Worm (Caenorhabditis elegans): ENCODE measurements around the gene F36F12.1.

The F36F12.1 gene

ce11 chrV:2054254-2054653 lies 48.8 kb downstream of the F36F12.1 start:
- TF ChIP-seq hlh-30 (tag; optimal IDR thresholded peaks at IDR 0.05; ENCODE audit: insufficient read depth) = no peak
- TF ChIP-seq hlh-15 (tag; optimal IDR thresholded peaks at IDR 0.05) = no peak
- no peak for TF ChIP-seq ceh-22 (tag; optimal IDR thresholded peaks at IDR 0.05)
- TF ChIP-seq hlh-6 (tag; optimal IDR thresholded peaks at IDR 0.05) = no peak
- no peak for TF ChIP-seq ceh-45 (GFP tag; IDR thresholded peaks at IDR 0.05)
- no peak for TF ChIP-seq unc-42 (tag; optimal IDR thresholded peaks at IDR 0.05)
- no peak for TF ChIP-seq npax-4 (tag; optimal IDR thresholded peaks at IDR 0.05)
- no peak for TF ChIP-seq ceh-30 (tag; optimal IDR thresholded peaks at IDR 0.05)
- TF ChIP-seq sox-2 (GFP tag; IDR thresholded peaks at IDR 0.05) = no peak
- TF ChIP-seq mec-3 (tag; optimal IDR thresholded peaks at IDR 0.05; ENCODE audit: borderline replicate concordance) = no peak
- no peak for TF ChIP-seq ceh-31 (tag; optimal IDR thresholded peaks at IDR 0.05)

- no peak for TF ChIP-seq K09A11.1 (tag; optimal IDR thresholded peaks at IDR 0.05; ENCODE audit: insufficient read depth)
- no peak for TF ChIP-seq rnt-1 (tag; optimal IDR thresholded peaks at IDR 0.05)
Observed at ce11 chrV:2053509-2053908, 49.5 kb downstream of the F36F12.1 start, which contains the start of gene comt-5. Gene comt-5, minus strand, starts transcription at chrV:2053609.

ce11 chrV:2051507-2051906 lies 51.5 kb downstream of the F36F12.1 start, which contains the start of gene Y40B10A.11:
Gene Y40B10A.11, minus strand, starts transcription at chrV:2051607.
- TF ChIP-seq fkh-6 (tag; optimal IDR thresholded peaks at IDR 0.05) (no peak), unc-42 (tag; optimal IDR thresholded peaks at IDR 0.05) (no peak), ttx-3 (tag; optimal IDR thresholded peaks at IDR 0.05) (no peak), ets-4 (tag; optimal IDR thresholded peaks at IDR 0.05) (no peak), dve-1 (tag; optimal IDR thresholded peaks at IDR 0.05) (no peak), pqm-1 (tag; optimal IDR thresholded peaks at IDR 0.05) (no peak)

ce11 chrV:2050790-2051189 lies 52.2 kb downstream of the F36F12.1 start:
- TF ChIP-seq sox-4 (tag; optimal IDR thresholded peaks at IDR 0.05) (no peak), nhr-11 (tag; optimal IDR thresholded peaks at IDR 0.05) (no peak), hlh-30 (tag; optimal IDR thresholded peaks at IDR 0.05; ENCODE audit: insufficient read depth) (no peak), ama-1 (optimal IDR thresholded peaks at IDR 0.05) (no peak), C38D4.7 (GFP tag; optimal IDR thresholded peaks at IDR 0.05) (no peak), ceh-45 (GFP tag; IDR thresholded peaks at IDR 0.05) (no peak), F13H6.1 (tag; optimal IDR thresholded peaks at IDR 0.05) (no peak), pha-2 (tag; optimal IDR thresholded peaks at IDR 0.05) (no peak), Y22D7AL.16 (tag; optimal IDR thresholded peaks at IDR 0.05) (no peak), ref-2 (tag; optimal IDR thresholded peaks at IDR 0.05) (no peak), ceh-2 (tag; optimal IDR thresholded peaks at IDR 0.05) (no peak), ceh-9 (tag; optimal IDR thresholded peaks at IDR 0.05) (no peak), pag-3 (tag; optimal IDR thresholded peaks at IDR 0.05; ENCODE audit: borderline replicate concordance) (no peak), elt-4 (tag; optimal IDR thresholded peaks at IDR 0.05) (no peak), hlh-8 (tag; optimal IDR thresholded peaks at IDR 0.05) (no peak), tbx-2 (tag; optimal IDR thresholded peaks at IDR 0.05) (no peak), ceh-18 (tag; optimal IDR thresholded peaks at IDR 0.05) (no peak), gmeb-2 (tag; optimal IDR thresholded peaks at IDR 0.05) (no peak), unc-42 (tag; optimal IDR thresholded peaks at IDR 0.05) (no peak), sox-2 (GFP tag; IDR thresholded peaks at IDR 0.05) (no peak)

ce11 chrV:2050136-2050535 lies 52.9 kb downstream of the F36F12.1 start, which contains the start of gene comt-4:
Gene comt-4, minus strand, starts transcription at chrV:2050185.
- TF ChIP-seq pax-1 (tag; optimal IDR thresholded peaks at IDR 0.05) (no peak), unc-3 (GFP tag; conservative IDR thresholded peaks at IDR 0.05) (no peak), unc-3 (tag; optimal IDR thresholded peaks at IDR 0.05) (no peak), hlh-8 (tag; optimal IDR thresholded peaks at IDR 0.05) (no peak), C38D4.7 (GFP tag; optimal IDR thresholded peaks at IDR 0.05) (no peak), dve-1 (tag; optimal IDR thresholded peaks at IDR 0.05) (no peak), pqm-1 (tag; optimal IDR thresholded peaks at IDR 0.05) (no peak), pha-2 (tag; optimal IDR thresholded peaks at IDR 0.05) (no peak), sdc-2 (tag; optimal IDR thresholded peaks at IDR 0.05) (no peak), C08G9.2 (tag; optimal IDR thresholded peaks at IDR 0.05) (no peak), ceh-24 (tag; optimal IDR thresholded peaks at IDR 0.05) (no peak), ceh-19 (GFP tag; optimal IDR thresholded peaks at IDR 0.05) (no peak), zip-5 (tag; optimal IDR thresholded peaks at IDR 0.05) (no peak)
